Worm (Caenorhabditis elegans) whole organism, L1 larva: ENCODE results near the gene mdt-8.
A peak's percentile ranks its signal among the peaks of the same experiment; 100 is the strongest.

Experiments used
- C04F5.9 ChIP-seq: sonication (generic microtip); optimal IDR thresholded peaks from 2 replicates; lab custom pipeline; 2016; ENCODE audit warnings: missing genetic modification characterization, missing compliant biosample characterization
- Y116A8C.19 ChIP-seq: sonication (generic microtip); optimal IDR thresholded peaks from 2 replicates; lab custom pipeline; 2016; ENCODE audit warnings: missing compliant biosample characterization, missing genetic modification characterization, borderline replicate concordance
- aha-1 ChIP-seq: fragments of 150-350 bp; optimal IDR thresholded peaks from 2 replicates; lab custom pipeline; 2014; ENCODE audit warnings: missing biosample characterization, missing genetic modification characterization
- alr-1 ChIP-seq: fragments of 200-800 bp; sonication (Bioruptor generic); optimal IDR thresholded peaks from 2 replicates; lab custom pipeline; 2018; ENCODE audit warnings: borderline replicate concordance, mild to moderate bottlenecking, missing genetic modification characterization, missing compliant biosample characterization
- aly-2 ChIP-seq: fragments of 150-350 bp; optimal IDR thresholded peaks from 2 replicates; lab custom pipeline; 2014; ENCODE audit warnings: missing biosample characterization, missing genetic modification characterization
- ama-1 ChIP-seq: fragments of 150-350 bp; optimal IDR thresholded peaks from 2 replicates; lab custom pipeline; 2014
- ceh-63 ChIP-seq: fragments of 200-800 bp; sonication (Bioruptor generic); optimal IDR thresholded peaks from 2 replicates; lab custom pipeline; 2018; ENCODE audit warnings: mild to moderate bottlenecking, missing genetic modification characterization, missing compliant biosample characterization
- ceh-90 ChIP-seq: sonication (generic microtip); optimal IDR thresholded peaks from 2 replicates; lab custom pipeline; 2016; ENCODE audit warnings: missing genetic modification characterization, missing compliant biosample characterization
- dsc-1 ChIP-seq: sonication (generic microtip); optimal IDR thresholded peaks from 2 replicates; lab custom pipeline; 2016; ENCODE audit warnings: mild to moderate bottlenecking, missing genetic modification characterization, missing compliant biosample characterization
- efl-3 ChIP-seq: fragments of 200-800 bp; sonication (Bioruptor generic); optimal IDR thresholded peaks from 2 replicates; lab custom pipeline; 2018; ENCODE audit warnings: mild to moderate bottlenecking, missing genetic modification characterization, missing compliant biosample characterization
- egl-27 ChIP-seq, 2 experiments: fragments of 150-350 bp in 1 of 2; sonication (generic microtip); optimal IDR thresholded peaks; 3 replicates each; lab custom pipeline; 2017 to 2018; ENCODE audit warnings: missing biosample characterization in 2 of 2, missing genetic modification characterization in 2 of 2, missing genetic modification reagents in 2 of 2
- elt-3 ChIP-seq, 6 experiments: fragments of 150-350 bp in 1 of 6; sonication (generic microtip); optimal IDR thresholded peaks; 2 replicates each; lab custom pipeline; 2017 to 2018; ENCODE audit warnings: missing biosample characterization in 6 of 6, missing genetic modification characterization in 6 of 6, inconsistent platforms in 1 of 6
- ets-5 ChIP-seq: fragments of 200-800 bp; sonication (Bioruptor generic); IDR thresholded peaks from 2 replicates; pipeline ENCODE4 v1.3.6; 2022; ENCODE audit warnings: missing genetic modification characterization, missing compliant biosample characterization
- fos-1 ChIP-seq: fragments of 150-350 bp; optimal IDR thresholded peaks from 2 replicates; lab custom pipeline; 2014; ENCODE audit warnings: missing biosample characterization, missing genetic modification characterization
- grh-1 ChIP-seq: fragments of 200-800 bp; sonication (Bioruptor generic); IDR thresholded peaks from 2 replicates; pipeline ENCODE4 v1.3.6; 2022; ENCODE audit warnings: missing genetic modification reagents, missing genetic modification characterization, missing compliant biosample characterization
- hlh-17 ChIP-seq: fragments of 200-800 bp; sonication (Bioruptor generic); optimal IDR thresholded peaks from 2 replicates; lab custom pipeline; 2018; ENCODE audit warnings: missing genetic modification characterization, mild to moderate bottlenecking, missing compliant biosample characterization, moderate library complexity, borderline replicate concordance
- hpl-2 ChIP-seq: fragments of 150-350 bp; optimal IDR thresholded peaks from 2 replicates; lab custom pipeline; 2014; ENCODE audit warnings: missing biosample characterization, missing genetic modification reagents, missing genetic modification characterization
- irx-1 ChIP-seq: sonication (generic microtip); optimal IDR thresholded peaks from 2 replicates; lab custom pipeline; 2016; ENCODE audit warnings: missing genetic modification characterization, missing compliant biosample characterization
- lin-13 ChIP-seq: fragments of 150-350 bp; optimal IDR thresholded peaks from 2 replicates; lab custom pipeline; 2014; ENCODE audit warnings: missing biosample characterization, missing genetic modification reagents, missing genetic modification characterization
- lin-15B ChIP-seq: fragments of 150-350 bp; sonication (generic microtip); optimal IDR thresholded peaks from 3 replicates; lab custom pipeline; 2014; ENCODE audit warnings: missing biosample characterization, missing genetic modification characterization
- lin-35 ChIP-seq, 2 experiments: fragments of 150-350 bp; optimal IDR thresholded peaks; 2 replicates each; lab custom pipeline; 2014; ENCODE audit warnings: missing biosample characterization in 2 of 2, missing genetic modification characterization in 2 of 2, missing genetic modification reagents in 2 of 2
- lin-39 ChIP-seq: fragments of 150-350 bp; optimal IDR thresholded peaks from 2 replicates; lab custom pipeline; 2014; ENCODE audit warnings: missing biosample characterization, missing genetic modification reagents, missing genetic modification characterization
- mab-9 ChIP-seq: fragments of 200-800 bp; sonication (Bioruptor generic); IDR thresholded peaks from 2 replicates; pipeline ENCODE4 v1.3.6; 2022; ENCODE audit warnings: missing genetic modification reagents, missing genetic modification characterization, missing compliant biosample characterization
- mef-2 ChIP-seq: fragments of 150-350 bp; optimal IDR thresholded peaks from 2 replicates; lab custom pipeline; 2014; ENCODE audit warnings: missing biosample characterization, missing genetic modification characterization
- nhr-11 ChIP-seq: fragments of 150-350 bp; optimal IDR thresholded peaks from 2 replicates; lab custom pipeline; 2014; ENCODE audit warnings: missing biosample characterization, missing genetic modification characterization
- nhr-12 ChIP-seq: sonication (generic microtip); optimal IDR thresholded peaks from 2 replicates; lab custom pipeline; 2017; ENCODE audit warnings: missing biosample characterization, missing genetic modification characterization
- nhr-19 ChIP-seq: fragments of 200-800 bp; sonication (Bioruptor generic); conservative IDR thresholded peaks from 2 replicates; pipeline ENCODE4 v1.3.6; 2022; ENCODE audit warnings: missing genetic modification characterization, missing compliant biosample characterization
- nhr-20 ChIP-seq: sonication (generic microtip); optimal IDR thresholded peaks from 2 replicates; lab custom pipeline; 2016; ENCODE audit warnings: mild to moderate bottlenecking, missing genetic modification characterization, missing compliant biosample characterization
- nhr-237 ChIP-seq: fragments of 150-350 bp; optimal IDR thresholded peaks from 2 replicates; lab custom pipeline; 2014; ENCODE audit warnings: missing biosample characterization, missing genetic modification characterization
- nhr-47 ChIP-seq: sonication (generic microtip); optimal IDR thresholded peaks from 2 replicates; lab custom pipeline; 2016; ENCODE audit warnings: mild to moderate bottlenecking, missing genetic modification characterization, moderate library complexity, missing compliant biosample characterization
- nhr-71 ChIP-seq: sonication (generic microtip); optimal IDR thresholded peaks from 2 replicates; lab custom pipeline; 2016; ENCODE audit warnings: mild to moderate bottlenecking, missing genetic modification characterization, moderate library complexity, missing compliant biosample characterization
- nhr-84 ChIP-seq: sonication (generic microtip); optimal IDR thresholded peaks from 2 replicates; lab custom pipeline; 2017; ENCODE audit warnings: missing biosample characterization, missing genetic modification characterization
- pag-3 ChIP-seq: sonication (generic microtip); optimal IDR thresholded peaks from 2 replicates; lab custom pipeline; 2017; ENCODE audit warnings: missing genetic modification characterization, mild to moderate bottlenecking, missing compliant biosample characterization, antibody characterized with exemption, borderline replicate concordance; ENCODE audit not compliant: insufficient read depth
- snu-23 ChIP-seq: sonication (generic microtip); optimal IDR thresholded peaks from 2 replicates; lab custom pipeline; 2016; ENCODE audit warnings: missing genetic modification characterization, missing compliant biosample characterization
- sox-4 ChIP-seq: sonication (generic microtip); optimal IDR thresholded peaks from 2 replicates; lab custom pipeline; 2016; ENCODE audit warnings: missing genetic modification characterization, missing compliant biosample characterization
- sptf-1 ChIP-seq: fragments of 150-350 bp; optimal IDR thresholded peaks from 2 replicates; lab custom pipeline; 2014; ENCODE audit warnings: missing biosample characterization, missing genetic modification characterization
- sup-37 ChIP-seq: fragments of 200-800 bp; sonication (Bioruptor generic); optimal IDR thresholded peaks from 2 replicates; lab custom pipeline; 2018; ENCODE audit warnings: mild to moderate bottlenecking, missing genetic modification characterization, missing compliant biosample characterization
- tbx-2 ChIP-seq: sonication (generic microtip); optimal IDR thresholded peaks from 2 replicates; lab custom pipeline; 2016; ENCODE audit warnings: missing genetic modification characterization, missing compliant biosample characterization
- unc-130 ChIP-seq: fragments of 150-350 bp; optimal IDR thresholded peaks from 2 replicates; lab custom pipeline; 2017; ENCODE audit warnings: missing biosample characterization, missing genetic modification characterization, inconsistent platforms
- unc-30 ChIP-seq: sonication (generic microtip); optimal IDR thresholded peaks from 2 replicates; lab custom pipeline; 2017; ENCODE audit warnings: missing biosample characterization, missing genetic modification characterization
- unc-86 ChIP-seq: sonication (generic microtip); optimal IDR thresholded peaks from 2 replicates; lab custom pipeline; 2016; ENCODE audit warnings: missing genetic modification characterization, missing compliant biosample characterization
- unc-98 ChIP-seq: fragments of 200-800 bp; sonication (Bioruptor generic); IDR thresholded peaks from 2 replicates; pipeline ENCODE4 v1.3.6; 2022; ENCODE audit warnings: missing genetic modification characterization, missing compliant biosample characterization
- xbp-1 ChIP-seq: sonication (generic microtip); optimal IDR thresholded peaks from 2 replicates; lab custom pipeline; 2016; ENCODE audit warnings: missing genetic modification characterization, missing compliant biosample characterization
- zag-1 ChIP-seq: fragments of 150-350 bp; optimal IDR thresholded peaks from 2 replicates; lab custom pipeline; 2014; ENCODE audit warnings: missing biosample characterization, missing genetic modification characterization
- zip-4 ChIP-seq: fragments of 200-800 bp; sonication (Bioruptor generic); optimal IDR thresholded peaks from 2 replicates; lab custom pipeline; 2018; ENCODE audit warnings: mild to moderate bottlenecking, missing genetic modification characterization, moderate library complexity, missing compliant biosample characterization
- ztf-11 ChIP-seq, 2 experiments: sonication (generic microtip); optimal IDR thresholded peaks; 2 replicates each; lab custom pipeline; 2016 to 2017; ENCODE audit warnings: missing genetic modification characterization in 2 of 2, missing biosample characterization in 1 of 2, missing compliant biosample characterization in 1 of 2
- ztf-4 ChIP-seq: fragments of 150-350 bp; optimal IDR thresholded peaks from 2 replicates; lab custom pipeline; 2014; ENCODE audit warnings: missing biosample characterization, missing genetic modification characterization

mdt-8 gene

ce11 chrII:11547254-11547687 lies 13.7 kb upstream of the mdt-8 start, which contains the start of gene F54D5.7 (continued):
- no peak for TF ChIP-seq Y116A8C.19 (tag; lab: Kevin White, UChicago)
- no peak for TF ChIP-seq ceh-63 (GFP tag; lab: Kevin White, UChicago)
- TF ChIP-seq lin-13 (GFP tag; lab: Kevin White, UChicago) = peak; percentile 22
- TF ChIP-seq snu-23 (GFP tag; lab: Kevin White, UChicago) = peak; percentile 77
- peak in 1 of 2 experiments; percentile 37 for TF ChIP-seq ztf-11 (tag; optimal IDR thresholded peaks at IDR 0.05; lab: Kevin White, UChicago)
- no peak for TF ChIP-seq unc-98 (GFP tag; lab: Robert Waterston, UW)
- no peak for TF ChIP-seq aha-1
- no peak for TF ChIP-seq lin-15B (tag; lab: Kevin White, UChicago)
- peak; percentile 65 for TF ChIP-seq nhr-19
- TF ChIP-seq lin-39 (tag; lab: Kevin White, UChicago) = no peak
- no peak for TF ChIP-seq alr-1
- TF ChIP-seq nhr-47 (tag; lab: Kevin White, UChicago) = peak; percentile 57
- TF ChIP-seq ceh-90 (tag; lab: Kevin White, UChicago) = no peak
- peak; percentile 61 for TF ChIP-seq nhr-20 (tag; lab: Kevin White, UChicago)
- peak in 2 of 6 experiments; percentile 23 to 75 for TF ChIP-seq elt-3 (tag; optimal IDR thresholded peaks at IDR 0.05; lab: Kevin White, UChicago)
- peak; percentile 49 for TF ChIP-seq xbp-1 (tag; lab: Kevin White, UChicago)
- no peak for TF ChIP-seq sox-4 (tag; lab: Kevin White, UChicago)
- no peak for TF ChIP-seq hpl-2
- TF ChIP-seq dsc-1 = peak; percentile 37
- TF ChIP-seq lin-35 (GFP tag; optimal IDR thresholded peaks at IDR 0.05; lab: Kevin White, UChicago) = peak in 1 of 2 experiments; percentile 59
- TF ChIP-seq hlh-17 (GFP tag; lab: Kevin White, UChicago) = no peak
- TF ChIP-seq zip-4 = peak; percentile 13
- TF ChIP-seq mef-2 = no peak
- TF ChIP-seq tbx-2 (tag; lab: Kevin White, UChicago) = peak; percentile 11

ce11 chrII:11545952-11546325 lies 12.3 kb upstream of the mdt-8 start:
- TF ChIP-seq nhr-47 (tag; lab: Kevin White, UChicago) (no peak), grh-1 (no peak), lin-13 (GFP tag; lab: Kevin White, UChicago) (no peak), unc-30 (no peak), mab-9 (GFP tag; lab: Robert Waterston, UW) (no peak), lin-35 (GFP tag; optimal IDR thresholded peaks at IDR 0.05; lab: Kevin White, UChicago) (no peak), unc-98 (GFP tag; lab: Robert Waterston, UW) (no peak), C04F5.9 (no peak), lin-39 (tag; lab: Kevin White, UChicago) (no peak), snu-23 (GFP tag; lab: Kevin White, UChicago) (no peak), ets-5 (no peak), unc-130 (no peak), aha-1 (no peak), nhr-71 (tag; lab: Kevin White, UChicago) (no peak), sptf-1 (tag; lab: Kevin White, UChicago) (no peak), dsc-1 (no peak), ztf-4 (tag; lab: Kevin White, UChicago) (no peak)

ce11 chrII:11545299-11545951 lies 11.8 kb upstream of the mdt-8 start, which contains the start of gene dnj-13:
TSS of gene dnj-13 (plus strand) at chrII:11545701.
- TF ChIP-seq egl-27 (tag; optimal IDR thresholded peaks at IDR 0.05; lab: Kevin White, UChicago) = no peak
- TF ChIP-seq zag-1 = no peak
- peak; percentile 30 for TF ChIP-seq ceh-90 (tag; lab: Kevin White, UChicago)
- TF ChIP-seq sox-4 (tag; lab: Kevin White, UChicago) = peak; percentile 83
- TF ChIP-seq alr-1 = no peak
- TF ChIP-seq lin-35 (GFP tag; optimal IDR thresholded peaks at IDR 0.05; lab: Kevin White, UChicago) = peak; percentile 85 to 89
- peak; percentile 74 for TF ChIP-seq aly-2 (tag; lab: Kevin White, UChicago)
- peak; percentile 62 for TF ChIP-seq efl-3 (GFP tag; lab: Kevin White, UChicago)
- TF ChIP-seq hpl-2 = peak; percentile 22
- peak; percentile 95 for TF ChIP-seq unc-86 (tag; lab: Kevin White, UChicago)
- TF ChIP-seq fos-1 (tag; lab: Kevin White, UChicago) = peak; percentile 85
- TF ChIP-seq lin-15B (tag; lab: Kevin White, UChicago) = peak; percentile 84
- TF ChIP-seq nhr-84 (tag; lab: Kevin White, UChicago) = no peak
- peak; percentile 0 for TF ChIP-seq ama-1
- peak; percentile 40 for TF ChIP-seq mef-2
- TF ChIP-seq nhr-237 (tag; lab: Kevin White, UChicago) = peak; percentile 92
- TF ChIP-seq nhr-11 (tag; lab: Kevin White, UChicago) = peak; percentile 78
- TF ChIP-seq nhr-12 = no peak
- peak; percentile 93 for TF ChIP-seq irx-1 (tag; lab: Kevin White, UChicago)
- TF ChIP-seq hlh-17 (GFP tag; lab: Kevin White, UChicago) = no peak
- peak; percentile 100 for TF ChIP-seq snu-23 (GFP tag; lab: Kevin White, UChicago)
- no peak for TF ChIP-seq ets-5
- TF ChIP-seq sup-37 (GFP tag; lab: Kevin White, UChicago) = peak; percentile 87
- no peak for TF ChIP-seq pag-3 (tag; lab: Kevin White, UChicago)
- TF ChIP-seq ztf-11 (tag; optimal IDR thresholded peaks at IDR 0.05; lab: Kevin White, UChicago) = peak in 1 of 2 experiments; percentile 88
